Worm (Caenorhabditis elegans) whole organism, L4 larva: ENCODE measurements around the gene F17A9.4.

Experiments
- F10B5.3 ChIP-seq: sonication (generic microtip); optimal IDR thresholded peaks from 2 replicates; lab custom pipeline; 2016; ENCODE audit warnings: mild to moderate bottlenecking, missing genetic modification characterization, missing compliant biosample characterization
- F37D6.2 ChIP-seq: sonication (generic microtip); optimal IDR thresholded peaks from 2 replicates; lab custom pipeline; 2016; ENCODE audit warnings: mild to moderate bottlenecking, missing genetic modification characterization, missing compliant biosample characterization
- F49E8.2 ChIP-seq: sonication (generic microtip); optimal IDR thresholded peaks from 2 replicates; lab custom pipeline; 2016; ENCODE audit warnings: missing compliant biosample characterization, mild to moderate bottlenecking, missing genetic modification characterization, borderline replicate concordance
- R02D3.7 ChIP-seq: fragments of 150-350 bp; sonication (generic microtip); optimal IDR thresholded peaks from 3 replicates; lab custom pipeline; 2014; ENCODE audit warnings: missing biosample characterization, missing genetic modification characterization
- T20F7.1 ChIP-seq: fragments of 200-800 bp; sonication (Bioruptor generic); optimal IDR thresholded peaks from 2 replicates; lab custom pipeline; 2018; ENCODE audit warnings: mild to moderate bottlenecking, missing genetic modification characterization, missing compliant biosample characterization
- Y48G9A.11 ChIP-seq: fragments of 200-800 bp; sonication (Bioruptor generic); IDR thresholded peaks from 2 replicates; pipeline ENCODE4 v1.3.6; 2022; ENCODE audit warnings: missing genetic modification reagents, missing genetic modification characterization, missing compliant biosample characterization
- Y5F2A.4 ChIP-seq: fragments of 200-800 bp; sonication (Bioruptor generic); optimal IDR thresholded peaks from 2 replicates; lab custom pipeline; 2018; ENCODE audit warnings: mild to moderate bottlenecking, missing genetic modification characterization, missing compliant biosample characterization
- ZK546.5 ChIP-seq, 2 experiments: sonication (generic microtip); optimal IDR thresholded peaks; 2 replicates each; lab custom pipeline; 2017; ENCODE audit warnings: missing biosample characterization in 2 of 2, missing genetic modification characterization in 2 of 2
- aly-2 ChIP-seq: sonication (generic microtip); optimal IDR thresholded peaks from 2 replicates; lab custom pipeline; 2018; ENCODE audit warnings: missing biosample characterization, missing genetic modification characterization
- ama-1 ChIP-seq: fragments of 150-350 bp; optimal IDR thresholded peaks from 2 replicates; lab custom pipeline; 2014; ENCODE audit warnings: inconsistent platforms, mixed read lengths
- arid-1 ChIP-seq: fragments of 200-800 bp; sonication (Bioruptor generic); conservative IDR thresholded peaks from 2 replicates; pipeline ENCODE4 v1.3.6; 2022; ENCODE audit warnings: missing genetic modification reagents, missing genetic modification characterization, missing compliant biosample characterization
- attf-4 ChIP-seq: sonication (generic microtip); optimal IDR thresholded peaks from 3 replicates; lab custom pipeline; 2017; ENCODE audit warnings: missing biosample characterization, missing genetic modification characterization
- ceh-32 ChIP-seq: sonication (generic microtip); optimal IDR thresholded peaks from 2 replicates; lab custom pipeline; 2016; ENCODE audit warnings: mild to moderate bottlenecking, missing genetic modification characterization, missing compliant biosample characterization; ENCODE audit not compliant: poor library complexity
- ceh-62 ChIP-seq: sonication (generic microtip); optimal IDR thresholded peaks from 2 replicates; lab custom pipeline; 2017; ENCODE audit warnings: missing biosample characterization, missing genetic modification characterization
- ceh-82 ChIP-seq: sonication (generic microtip); optimal IDR thresholded peaks from 2 replicates; lab custom pipeline; 2017; ENCODE audit warnings: missing biosample characterization, missing genetic modification characterization
- ces-1 ChIP-seq: fragments of 150-350 bp; sonication (generic microtip); optimal IDR thresholded peaks from 4 replicates; lab custom pipeline; 2014; ENCODE audit warnings: missing biosample characterization, missing genetic modification reagents, missing genetic modification characterization
- ctbp-1 ChIP-seq: fragments of 200-800 bp; sonication (Bioruptor generic); IDR thresholded peaks from 2 replicates; pipeline ENCODE4 v1.3.6; 2022; ENCODE audit warnings: missing genetic modification reagents, missing genetic modification characterization, missing compliant biosample characterization
- daf-12 ChIP-seq: fragments of 150-350 bp; optimal IDR thresholded peaks from 2 replicates; lab custom pipeline; 2014; ENCODE audit warnings: missing biosample characterization, missing genetic modification reagents, missing genetic modification characterization
- daf-19 ChIP-seq: fragments of 200-800 bp; sonication (Bioruptor generic); conservative IDR thresholded peaks from 2 replicates; pipeline ENCODE4 v1.3.6; 2022; ENCODE audit warnings: missing genetic modification characterization, missing compliant biosample characterization
- dpl-1 ChIP-seq: fragments of 150-350 bp; optimal IDR thresholded peaks from 2 replicates; lab custom pipeline; 2014; ENCODE audit warnings: missing biosample characterization, missing genetic modification reagents, missing genetic modification characterization
- duxl-1 ChIP-seq: sonication (generic microtip); optimal IDR thresholded peaks from 2 replicates; lab custom pipeline; 2016; ENCODE audit warnings: mild to moderate bottlenecking, missing genetic modification characterization, moderate library complexity, missing compliant biosample characterization; ENCODE audit not compliant: poor library complexity
- dve-1 ChIP-seq: sonication (generic microtip); optimal IDR thresholded peaks from 2 replicates; lab custom pipeline; 2017; ENCODE audit warnings: antibody characterized with exemption, mild to moderate bottlenecking, missing genetic modification characterization, missing compliant biosample characterization; ENCODE audit not compliant: insufficient read depth
- fkh-10 ChIP-seq: fragments of 150-350 bp; optimal IDR thresholded peaks from 2 replicates; lab custom pipeline; 2014; ENCODE audit warnings: missing biosample characterization, missing genetic modification reagents, missing genetic modification characterization
- gei-8 ChIP-seq: fragments of 200-800 bp; sonication (Bioruptor generic); optimal IDR thresholded peaks from 2 replicates; lab custom pipeline; 2018; ENCODE audit warnings: mild to moderate bottlenecking, missing genetic modification characterization, missing compliant biosample characterization
- hif-1 ChIP-seq, 2 experiments: sonication (generic microtip); optimal IDR thresholded peaks; 2 replicates each; lab custom pipeline; 2016 to 2017; ENCODE audit warnings: missing compliant biosample characterization in 2 of 2, missing genetic modification characterization in 2 of 2, missing genetic modification reagents in 2 of 2, missing genotype in 2 of 2, mild to moderate bottlenecking in 1 of 2
- hlh-11 ChIP-seq: fragments of 200-800 bp; sonication (Bioruptor generic); optimal IDR thresholded peaks from 2 replicates; lab custom pipeline; 2018; ENCODE audit warnings: mild to moderate bottlenecking, missing genetic modification characterization, missing compliant biosample characterization
- hlh-30 ChIP-seq: sonication (generic microtip); optimal IDR thresholded peaks from 2 replicates; lab custom pipeline; 2017; ENCODE audit warnings: antibody characterized with exemption, mild to moderate bottlenecking, missing genetic modification characterization, missing compliant biosample characterization; ENCODE audit not compliant: insufficient read depth
- lin-1 ChIP-seq: fragments of 200-800 bp; sonication (Bioruptor generic); IDR thresholded peaks from 2 replicates; pipeline ENCODE4 v1.3.6; 2022; ENCODE audit warnings: missing genetic modification reagents, missing genetic modification characterization, missing compliant biosample characterization
- lin-15B ChIP-seq: fragments of 150-350 bp; sonication (generic microtip); optimal IDR thresholded peaks from 3 replicates; lab custom pipeline; 2014; ENCODE audit warnings: missing biosample characterization, missing genetic modification characterization
- lin-29 ChIP-seq: fragments of 200-800 bp; sonication (Bioruptor generic); IDR thresholded peaks from 2 replicates; pipeline ENCODE4 v1.3.6; 2022; ENCODE audit warnings: missing genetic modification reagents, missing genetic modification characterization, missing compliant biosample characterization
- lsy-2 ChIP-seq, 2 experiments: fragments of 150-350 bp in 1 of 2; sonication (generic microtip) in 1 of 2; optimal IDR thresholded peaks; 2 replicates each; lab custom pipeline; 2014 to 2017; ENCODE audit warnings: missing biosample characterization in 2 of 2, missing genetic modification characterization in 2 of 2
- madf-5 ChIP-seq, 2 experiments: fragments of 200-800 bp; sonication (Bioruptor generic); IDR thresholded peaks; 2 replicates each; pipeline ENCODE4 v1.3.6; 2022; ENCODE audit warnings: missing compliant biosample characterization in 2 of 2, missing genetic modification characterization in 2 of 2
- mdl-1 ChIP-seq, 2 experiments: fragments of 150-350 bp in 1 of 2; sonication (generic microtip) in 1 of 2; optimal IDR thresholded peaks; 2 replicates each; lab custom pipeline; 2014 to 2017; ENCODE audit warnings: missing biosample characterization in 2 of 2, missing genetic modification characterization in 2 of 2
- mep-1 ChIP-seq: fragments of 150-350 bp; sonication (generic microtip); optimal IDR thresholded peaks from 3 replicates; lab custom pipeline; 2014; ENCODE audit warnings: missing biosample characterization, missing genetic modification characterization
- mxl-3 ChIP-seq: fragments of 200-800 bp; sonication (Bioruptor generic); optimal IDR thresholded peaks from 2 replicates; lab custom pipeline; 2018; ENCODE audit warnings: mild to moderate bottlenecking, missing genetic modification characterization, missing compliant biosample characterization
- nhr-10 ChIP-seq: fragments of 150-350 bp; optimal IDR thresholded peaks from 2 replicates; lab custom pipeline; 2014; ENCODE audit warnings: missing biosample characterization, missing genetic modification characterization
- nhr-102 ChIP-seq: sonication (generic microtip); optimal IDR thresholded peaks from 2 replicates; lab custom pipeline; 2016; ENCODE audit warnings: mild to moderate bottlenecking, missing genetic modification characterization, moderate library complexity, missing compliant biosample characterization
- nhr-111 ChIP-seq: fragments of 200-800 bp; sonication (Bioruptor generic); optimal IDR thresholded peaks from 2 replicates; lab custom pipeline; 2018; ENCODE audit warnings: mild to moderate bottlenecking, missing genetic modification characterization, missing compliant biosample characterization
- nhr-237 ChIP-seq: sonication (generic microtip); optimal IDR thresholded peaks from 2 replicates; lab custom pipeline; 2017; ENCODE audit warnings: missing biosample characterization, missing genetic modification characterization
- nhr-25 ChIP-seq: sonication (generic microtip); optimal IDR thresholded peaks from 2 replicates; lab custom pipeline; 2017; ENCODE audit warnings: missing genetic modification characterization, mild to moderate bottlenecking, missing compliant biosample characterization, antibody characterized with exemption, moderate library complexity, borderline replicate concordance; ENCODE audit not compliant: insufficient read depth
- nhr-48 ChIP-seq: sonication (generic microtip); optimal IDR thresholded peaks from 2 replicates; lab custom pipeline; 2016; ENCODE audit warnings: mild to moderate bottlenecking, missing genetic modification characterization, missing compliant biosample characterization
- nhr-76 ChIP-seq: fragments of 150-350 bp; optimal IDR thresholded peaks from 2 replicates; lab custom pipeline; 2014; ENCODE audit warnings: missing biosample characterization, missing genetic modification characterization
- nhr-77 ChIP-seq: fragments of 150-350 bp; optimal IDR thresholded peaks from 2 replicates; lab custom pipeline; 2014; ENCODE audit warnings: missing biosample characterization, missing genetic modification characterization
- pqm-1 ChIP-seq: sonication (generic microtip); optimal IDR thresholded peaks from 2 replicates; lab custom pipeline; 2017; ENCODE audit warnings: missing biosample characterization, missing genetic modification characterization
- sdz-12 ChIP-seq: fragments of 200-800 bp; sonication (Bioruptor generic); optimal IDR thresholded peaks from 2 replicates; lab custom pipeline; 2018; ENCODE audit warnings: mild to moderate bottlenecking, missing genetic modification characterization, missing compliant biosample characterization
- set-16 ChIP-seq: fragments of 200-800 bp; sonication (Bioruptor generic); IDR thresholded peaks from 2 replicates; pipeline ENCODE4 v1.3.6; 2022; ENCODE audit warnings: missing genetic modification reagents, missing genetic modification characterization, missing compliant biosample characterization
- skn-1 ChIP-seq: fragments of 150-350 bp; optimal IDR thresholded peaks from 2 replicates; lab custom pipeline; 2014; ENCODE audit warnings: missing biosample characterization, missing genetic modification characterization
- zag-1 ChIP-seq: fragments of 150-350 bp; optimal IDR thresholded peaks from 2 replicates; lab custom pipeline; 2014; ENCODE audit warnings: missing biosample characterization, missing genetic modification characterization
- zfp-2 ChIP-seq: sonication (generic microtip); optimal IDR thresholded peaks from 2 replicates; lab custom pipeline; 2016; ENCODE audit warnings: mild to moderate bottlenecking, missing genetic modification characterization, missing compliant biosample characterization
- zip-2 ChIP-seq: fragments of 150-350 bp; optimal IDR thresholded peaks from 2 replicates; lab custom pipeline; 2014; ENCODE audit warnings: missing biosample characterization, missing genetic modification characterization
- ztf-11 ChIP-seq: fragments of 150-350 bp; optimal IDR thresholded peaks from 2 replicates; lab custom pipeline; 2014; ENCODE audit warnings: missing biosample characterization, missing genetic modification characterization

The F17A9.4 gene

ce11 chrV:6100492-6101004 lies 9.9 kb downstream of the F17A9.4 start, which contains the start of gene crt-1:
TSS of gene crt-1 (minus strand) at chrV:6100542.
- peak; percentile 98 for TF ChIP-seq hlh-11 (tag; lab: Kevin White, UChicago)
- TF ChIP-seq R02D3.7 (tag; lab: Kevin White, UChicago): no peak
- 0 out of 2 replicates have a peak, but pooled peaks have one; percentile 74 for TF ChIP-seq arid-1
- peak; percentile 69 for TF ChIP-seq gei-8
- peak; percentile 89 for TF ChIP-seq hlh-30 (tag; lab: Kevin White, UChicago)
- peak; percentile 94 for TF ChIP-seq mep-1 (tag; lab: Kevin White, UChicago)
- TF ChIP-seq zip-2 (tag; lab: Kevin White, UChicago): no peak
- TF ChIP-seq lsy-2 (tag; optimal IDR thresholded peaks at IDR 0.05; lab: Kevin White, UChicago): peak; percentile 83 to 95
- TF ChIP-seq lin-29 (GFP tag; lab: Robert Waterston, UW): peak; percentile 60; the same call in 1 of the 2 replicates
- TF ChIP-seq nhr-111 (GFP tag; lab: Kevin White, UChicago): no peak
- TF ChIP-seq ZK546.5 (tag; optimal IDR thresholded peaks at IDR 0.05; lab: Kevin White, UChicago): no peak
- TF ChIP-seq nhr-76: no peak
- no peak for TF ChIP-seq madf-5 (GFP tag; IDR thresholded peaks at IDR 0.05; lab: Robert Waterston, UW)
- no peak for TF ChIP-seq Y5F2A.4 (GFP tag; lab: Kevin White, UChicago)
- TF ChIP-seq F49E8.2 (tag; lab: Kevin White, UChicago): no peak
- no peak for TF ChIP-seq daf-12
- TF ChIP-seq fkh-10 (GFP tag; lab: Kevin White, UChicago): no peak
- TF ChIP-seq ceh-62: no peak
- peak; percentile 86 for TF ChIP-seq nhr-48 (tag; lab: Kevin White, UChicago)
- peak; percentile 74 for TF ChIP-seq duxl-1 (tag; lab: Kevin White, UChicago)
- TF ChIP-seq sdz-12 (GFP tag; lab: Kevin White, UChicago): no peak
- TF ChIP-seq mxl-3 (GFP tag; lab: Kevin White, UChicago): peak; percentile 99
- TF ChIP-seq nhr-25: peak; percentile 81
- TF ChIP-seq zag-1 (tag; lab: Kevin White, UChicago): no peak
- peak; percentile 65 for TF ChIP-seq lin-15B (tag; lab: Kevin White, UChicago)
- TF ChIP-seq dpl-1 (GFP tag; lab: Kevin White, UChicago): peak; percentile 84
- TF ChIP-seq daf-19 (GFP tag; lab: Robert Waterston, UW): no peak
- TF ChIP-seq pqm-1 (tag; lab: Kevin White, UChicago): no peak
- peak; percentile 85 for TF ChIP-seq F10B5.3 (tag; lab: Kevin White, UChicago)
- TF ChIP-seq zfp-2: peak; percentile 32
- TF ChIP-seq set-16: peak; percentile 91
- TF ChIP-seq ces-1 (GFP tag; lab: Kevin White, UChicago): no peak
- peak; percentile 85; the same call in 1 of the 2 replicates for TF ChIP-seq lin-1 (GFP tag; lab: Robert Waterston, UW)
- no peak for TF ChIP-seq attf-4 (tag; lab: Kevin White, UChicago)
- TF ChIP-seq ama-1 (lab: Kevin White, UChicago): no peak
- TF ChIP-seq mdl-1 (tag; optimal IDR thresholded peaks at IDR 0.05; lab: Kevin White, UChicago): peak in 1 of 2 experiments; percentile 90
- no peak for TF ChIP-seq ztf-11 (tag; lab: Kevin White, UChicago)
- peak; percentile 92 for TF ChIP-seq nhr-102 (tag; lab: Kevin White, UChicago)
- no peak for TF ChIP-seq aly-2
- no peak for TF ChIP-seq nhr-237
- no peak for TF ChIP-seq ceh-82 (tag; lab: Kevin White, UChicago)
- TF ChIP-seq F37D6.2 (tag; lab: Kevin White, UChicago): peak; percentile 84
- TF ChIP-seq hif-1 (tag; optimal IDR thresholded peaks at IDR 0.05; lab: Kevin White, UChicago): peak in 1 of 2 experiments; percentile 81
- peak; percentile 84 for TF ChIP-seq T20F7.1 (GFP tag; lab: Kevin White, UChicago)
- TF ChIP-seq nhr-77 (tag; lab: Kevin White, UChicago): peak; percentile 9
- peak; percentile 86 for TF ChIP-seq ctbp-1 (GFP tag; lab: Robert Waterston, UW)
- TF ChIP-seq dve-1 (tag; lab: Kevin White, UChicago): peak; percentile 95
- no peak for TF ChIP-seq Y48G9A.11 (GFP tag; lab: Robert Waterston, UW)
- no peak for TF ChIP-seq skn-1 (tag; lab: Kevin White, UChicago)
- TF ChIP-seq ceh-32 (tag; lab: Kevin White, UChicago): peak; percentile 54
- no peak for TF ChIP-seq nhr-10 (tag; lab: Kevin White, UChicago)
